Fruit fly (Drosophila melanogaster) whole organism, embryonic: ENCODE data around the gene CG4009.

Experiments
- Asciz ChIP-seq: fragments of 200-800 bp; sonication (Bioruptor generic); optimal IDR thresholded peaks from 2 replicates; lab custom pipeline; 2017; ENCODE audit warnings: missing biosample characterization, mild to moderate bottlenecking, missing genetic modification characterization, missing genetic modification reagents
- B-H1 ChIP-seq: fragments of 200-800 bp; sonication (Bioruptor generic); IDR thresholded peaks from 3 replicates; pipeline ENCODE4 v1.3.6; 2022; ENCODE audit warnings: missing biosample characterization, missing genetic modification characterization
- CG10543 ChIP-seq: fragments of 200-800 bp; sonication (Bioruptor generic); optimal IDR thresholded peaks from 3 replicates; lab custom pipeline; 2017; ENCODE audit warnings: missing biosample characterization, mild to moderate bottlenecking, missing genetic modification characterization, moderate library complexity
- CG1233 ChIP-seq: fragments of 200-800 bp; sonication (Bioruptor generic); optimal IDR thresholded peaks from 4 replicates; lab custom pipeline; 2018; ENCODE audit warnings: missing biosample characterization, mild to moderate bottlenecking, missing genetic modification characterization
- CG12659 ChIP-seq: fragments of 200-800 bp; sonication (Bioruptor generic); optimal IDR thresholded peaks from 3 replicates; lab custom pipeline; 2017; ENCODE audit warnings: mild to moderate bottlenecking, missing biosample characterization, missing genetic modification reagents, missing genetic modification characterization
- CG13123 ChIP-seq: fragments of 200-800 bp; sonication (Bioruptor generic); optimal IDR thresholded peaks from 2 replicates; lab custom pipeline; 2016; ENCODE audit warnings: missing biosample characterization, missing genetic modification characterization
- CG15073 ChIP-seq: fragments of 200-800 bp; sonication (Bioruptor generic); optimal IDR thresholded peaks from 2 replicates; lab custom pipeline; 2016; ENCODE audit warnings: missing biosample characterization, missing genetic modification characterization
- CG17612 ChIP-seq: fragments of 200-800 bp; sonication (Bioruptor generic); IDR thresholded peaks from 2 replicates; pipeline ENCODE4 v1.3.6; 2022; ENCODE audit warnings: missing biosample characterization, missing genetic modification characterization
- CG1792 ChIP-seq: fragments of 200-800 bp; sonication (Bioruptor generic); optimal IDR thresholded peaks from 2 replicates; lab custom pipeline; 2016; ENCODE audit warnings: missing biosample characterization, missing genetic modification characterization
- CG18619 ChIP-seq: fragments of 200-800 bp; sonication (Bioruptor generic); optimal IDR thresholded peaks from 3 replicates; lab custom pipeline; 2017; ENCODE audit warnings: missing biosample characterization, mild to moderate bottlenecking, missing genetic modification characterization
- CG3065 ChIP-seq: fragments of 200-800 bp; sonication (Bioruptor generic); optimal IDR thresholded peaks from 2 replicates; lab custom pipeline; 2016; ENCODE audit warnings: missing biosample characterization, missing genetic modification characterization
- CG4360 ChIP-seq: fragments of 200-800 bp; sonication (Bioruptor generic); IDR thresholded peaks from 2 replicates; pipeline ENCODE4 v1.3.6; 2022; ENCODE audit warnings: missing biosample characterization, missing genetic modification characterization
- CG4854 ChIP-seq: fragments of 200-800 bp; sonication (Bioruptor generic); optimal IDR thresholded peaks from 2 replicates; lab custom pipeline; 2016; ENCODE audit warnings: missing biosample characterization, missing genetic modification characterization, inconsistent platforms
- CG5180 ChIP-seq: fragments of 200-800 bp; sonication (Bioruptor generic); optimal IDR thresholded peaks from 3 replicates; lab custom pipeline; 2017; ENCODE audit warnings: missing biosample characterization, missing genetic modification characterization, mild to moderate bottlenecking, moderate library complexity, missing genetic modification reagents
- CG7556 ChIP-seq: fragments of 200-800 bp; sonication (Bioruptor generic); optimal IDR thresholded peaks from 2 replicates; lab custom pipeline; 2017; ENCODE audit warnings: missing biosample characterization, mild to moderate bottlenecking, missing genetic modification characterization
- D ChIP-seq, 2 experiments: fragments of 200-800 bp in 1 of 2; fragments of >200 bp in 1 of 2; sonication (Bioruptor generic) in 1 of 2; optimal IDR thresholded peaks; 2 replicates in 1 of 2; 3 replicates in 1 of 2; lab custom pipeline; 2017; ENCODE audit warnings: mild to moderate bottlenecking in 1 of 2, missing biosample characterization in 1 of 2, missing genetic modification characterization in 1 of 2, missing genetic modification reagents in 1 of 2
- Eip74EF ChIP-seq, 2 experiments: fragments of 200-800 bp in 1 of 2; fragments of >200 bp in 1 of 2; sonication (Bioruptor generic) in 1 of 2; optimal IDR thresholded peaks; 2 replicates each; lab custom pipeline; 2017 to 2019; ENCODE audit warnings: missing biosample characterization in 2 of 2, missing genetic modification characterization in 2 of 2, mild to moderate bottlenecking in 1 of 2, moderate library complexity in 1 of 2
- Elba2 ChIP-seq: fragments of 200-800 bp; sonication (Bioruptor generic); optimal IDR thresholded peaks from 3 replicates; lab custom pipeline; 2016; ENCODE audit warnings: missing biosample characterization, missing genetic modification characterization
- Fer1 ChIP-seq: fragments of 200-800 bp; sonication (Bioruptor generic); optimal IDR thresholded peaks from 2 replicates; lab custom pipeline; 2017; ENCODE audit warnings: missing biosample characterization, mild to moderate bottlenecking, missing genetic modification characterization
- H2.0 ChIP-seq: fragments of 200-800 bp; sonication (Bioruptor generic); IDR thresholded peaks from 2 replicates; pipeline ENCODE4 v1.3.6; 2022; ENCODE audit warnings: missing biosample characterization, missing genetic modification characterization
- HmgD ChIP-seq: fragments of 200-800 bp; sonication (Bioruptor generic); optimal IDR thresholded peaks from 3 replicates; lab custom pipeline; 2016; ENCODE audit warnings: missing biosample characterization, missing genetic modification characterization
- Hr3 ChIP-seq: fragments of 200-800 bp; sonication (Bioruptor generic); optimal IDR thresholded peaks from 3 replicates; lab custom pipeline; 2016; ENCODE audit warnings: missing biosample characterization, missing genetic modification characterization
- Hr39 ChIP-seq: fragments of >200 bp; optimal IDR thresholded peaks from 2 replicates; lab custom pipeline; 2017
- Lpt ChIP-seq: fragments of >200 bp; optimal IDR thresholded peaks from 2 replicates; lab custom pipeline; 2018; ENCODE audit warnings: missing biosample characterization, missing genetic modification characterization
- Optix ChIP-seq: fragments of 200-800 bp; sonication (Bioruptor generic); IDR thresholded peaks from 3 replicates; pipeline ENCODE4 v1.3.6; 2022; ENCODE audit warnings: missing biosample characterization, missing genetic modification characterization
- Ptx1 ChIP-seq: fragments of 200-800 bp; sonication (Bioruptor generic); IDR thresholded peaks from 2 replicates; pipeline ENCODE4 v1.3.6; 2022; ENCODE audit warnings: missing biosample characterization, missing genetic modification characterization
- TFAM ChIP-seq: fragments of 200-800 bp; sonication (Bioruptor generic); optimal IDR thresholded peaks from 2 replicates; lab custom pipeline; 2017; ENCODE audit warnings: missing biosample characterization, missing genetic modification characterization, inconsistent platforms
- bcd ChIP-seq: fragments of 200-800 bp; sonication (Bioruptor generic); optimal IDR thresholded peaks from 2 replicates; lab custom pipeline; 2017; ENCODE audit warnings: missing biosample characterization, mild to moderate bottlenecking, missing genetic modification characterization
- caup ChIP-seq: fragments of 200-800 bp; sonication (Bioruptor generic); optimal IDR thresholded peaks from 3 replicates; lab custom pipeline; 2017; ENCODE audit warnings: missing biosample characterization, mild to moderate bottlenecking, missing genetic modification characterization, moderate library complexity; ENCODE audit not compliant: severe bottlenecking
- crc ChIP-seq: fragments of 200-800 bp; sonication (Bioruptor generic); optimal IDR thresholded peaks from 2 replicates; lab custom pipeline; 2016; ENCODE audit warnings: missing biosample characterization, missing genetic modification characterization
- dpn ChIP-seq, 2 experiments: fragments of 200-800 bp; sonication (Bioruptor generic); optimal IDR thresholded peaks; 3 replicates each; lab custom pipeline; 2016; ENCODE audit warnings: missing biosample characterization in 2 of 2, missing genetic modification characterization in 2 of 2
- ewg ChIP-seq: fragments of 200-800 bp; sonication (Bioruptor generic); optimal IDR thresholded peaks from 3 replicates; lab custom pipeline; 2017; ENCODE audit warnings: mild to moderate bottlenecking, missing biosample characterization, missing genetic modification reagents, missing genetic modification characterization
- gfzf ChIP-seq: fragments of 200-800 bp; sonication (Bioruptor generic); optimal IDR thresholded peaks from 2 replicates; lab custom pipeline; 2016; ENCODE audit warnings: missing biosample characterization, mild to moderate bottlenecking, missing genetic modification characterization, moderate library complexity
- grau ChIP-seq: fragments of 200-800 bp; optimal IDR thresholded peaks from 3 replicates; lab custom pipeline; 2019; ENCODE audit warnings: missing biosample characterization, mild to moderate bottlenecking, missing genetic modification characterization, moderate library complexity
- hbn ChIP-seq: fragments of 200-800 bp; sonication (Bioruptor generic); IDR thresholded peaks from 2 replicates; pipeline ENCODE4 v1.3.6; 2022; ENCODE audit warnings: missing biosample characterization, missing genetic modification characterization; ENCODE audit not compliant: partially characterized antibody
- jigr1 ChIP-seq: fragments of 200-800 bp; sonication (Bioruptor generic); IDR thresholded peaks from 3 replicates; pipeline ENCODE4 v1.3.6; 2022; ENCODE audit warnings: missing biosample characterization, missing genetic modification characterization
- kah ChIP-seq: fragments of 200-800 bp; sonication (Bioruptor generic); optimal IDR thresholded peaks from 2 replicates; lab custom pipeline; 2018; ENCODE audit warnings: missing biosample characterization, mild to moderate bottlenecking, missing genetic modification characterization
- ken ChIP-seq: fragments of 200-800 bp; sonication (Bioruptor generic); IDR thresholded peaks from 3 replicates; pipeline ENCODE4 v1.3.6; 2022; ENCODE audit warnings: missing biosample characterization, missing genetic modification characterization
- maf-S ChIP-seq: fragments of 200-800 bp; sonication (Bioruptor generic); optimal IDR thresholded peaks from 2 replicates; lab custom pipeline; 2016; ENCODE audit warnings: missing biosample characterization, missing genetic modification characterization
- nom ChIP-seq: fragments of 200-800 bp; sonication (Bioruptor generic); optimal IDR thresholded peaks from 2 replicates; lab custom pipeline; 2017; ENCODE audit warnings: missing biosample characterization, missing genetic modification characterization, mild to moderate bottlenecking, moderate library complexity, missing genetic modification reagents
- pho ChIP-seq: fragments of 200-800 bp; sonication (Bioruptor generic); optimal IDR thresholded peaks from 2 replicates; lab custom pipeline; 2016; ENCODE audit warnings: missing biosample characterization, missing genetic modification characterization
- pum ChIP-seq: fragments of 200-800 bp; sonication (Bioruptor generic); optimal IDR thresholded peaks from 2 replicates; lab custom pipeline; 2016; ENCODE audit warnings: missing biosample characterization, missing genetic modification characterization
- sens ChIP-seq: fragments of 200-800 bp; sonication (Bioruptor generic); peaks from one replicate; lab custom pipeline; 2016; ENCODE audit warnings: missing biosample characterization, missing genetic modification characterization
- sna ChIP-seq: fragments of 200-800 bp; sonication (Bioruptor generic); IDR thresholded peaks from 2 replicates; pipeline ENCODE4 v1.3.6; 2022; ENCODE audit warnings: missing biosample characterization, missing genetic modification characterization; ENCODE audit not compliant: partially characterized antibody
- so ChIP-seq: fragments of 200-800 bp; sonication (Bioruptor generic); IDR thresholded peaks from 3 replicates; pipeline ENCODE4 v1.3.6; 2022; ENCODE audit warnings: missing biosample characterization, missing genetic modification characterization
- sob ChIP-seq: fragments of 200-800 bp; sonication (Bioruptor generic); IDR thresholded peaks from 2 replicates; pipeline ENCODE4 v1.3.6; 2022; ENCODE audit warnings: missing biosample characterization, missing genetic modification characterization
- sqz ChIP-seq: fragments of 200-800 bp; sonication (Bioruptor generic); optimal IDR thresholded peaks from 3 replicates; lab custom pipeline; 2018; ENCODE audit warnings: missing biosample characterization, mild to moderate bottlenecking, missing genetic modification characterization
- vvl ChIP-seq: fragments of 200-800 bp; sonication (Bioruptor generic); IDR thresholded peaks from 2 replicates; pipeline ENCODE4 v1.3.6; 2022; ENCODE audit warnings: missing biosample characterization, missing genetic modification characterization
- wor ChIP-seq: fragments of 200-800 bp; sonication (Bioruptor generic); IDR thresholded peaks from 2 replicates; pipeline ENCODE4 v1.3.6; 2022; ENCODE audit warnings: missing biosample characterization, missing genetic modification characterization

CG4009 gene

dm6 chr3R:17065018-17065784 lies 29.4 kb upstream of the CG4009 start (continued):
- peak; percentile 93 for TF ChIP-seq bcd (GFP tag; lab: Kevin White, UChicago)
- peak; percentile 99 for TF ChIP-seq sens (GFP tag; lab: Kevin White, UChicago)
- TF ChIP-seq Lpt (GFP tag; lab: Kevin White, UChicago), result no peak
- TF ChIP-seq Hr39 (lab: Kevin White, UChicago), result no peak
- TF ChIP-seq CG13123 (GFP tag; lab: Kevin White, UChicago), result peak; percentile 80
- peak in 1 of 2 experiments; percentile 95 for TF ChIP-seq Eip74EF (GFP tag; optimal IDR thresholded peaks at IDR 0.05; lab: Kevin White, UChicago)
- TF ChIP-seq sna (GFP tag; lab: Robert Waterston, UW), result no peak
- TF ChIP-seq CG12659, result peak; percentile 95
- TF ChIP-seq ken (GFP tag; lab: Robert Waterston, UW), result peak; percentile 85
- peak; percentile 97 for TF ChIP-seq CG7556
- peak; percentile 93 for TF ChIP-seq nom (GFP tag; lab: Kevin White, UChicago)
- TF ChIP-seq hbn (GFP tag; lab: Robert Waterston, UW), result peak; percentile 26; the same call in 1 of the 2 replicates
- TF ChIP-seq grau, result peak; percentile 95
- TF ChIP-seq CG1233 (GFP tag; lab: Kevin White, UChicago), result peak; percentile 83
- TF ChIP-seq jigr1 (GFP tag; lab: Robert Waterston, UW), result 0 out of 3 replicates have a peak, but pooled peaks have one; percentile 47
- peak; percentile 85 for TF ChIP-seq ewg (GFP tag; lab: Kevin White, UChicago)
- peak; percentile 95 for TF ChIP-seq Hr3
- TF ChIP-seq so (GFP tag; lab: Robert Waterston, UW), result peak; percentile 90
- TF ChIP-seq Asciz (GFP tag; lab: Kevin White, UChicago), result peak; percentile 95
- TF ChIP-seq CG10543, result peak; percentile 97
- TF ChIP-seq crc, result peak; percentile 84
- peak; percentile 45 for TF ChIP-seq CG15073
- peak; percentile 95 for TF ChIP-seq Ptx1 (GFP tag; lab: Robert Waterston, UW)
- TF ChIP-seq Fer1 (GFP tag; lab: Kevin White, UChicago), result peak; percentile 93
- peak; percentile 87 for TF ChIP-seq CG4360 (GFP tag; lab: Robert Waterston, UW)
- no peak for TF ChIP-seq Optix
- TF ChIP-seq TFAM (GFP tag; lab: Kevin White, UChicago), result peak; percentile 52
- peak; percentile 85 for TF ChIP-seq B-H1
- TF ChIP-seq wor, result peak; percentile 88
- TF ChIP-seq HmgD, result peak; percentile 23
- peak; percentile 79 for TF ChIP-seq caup (GFP tag; lab: Kevin White, UChicago)
- TF ChIP-seq CG5180, result peak; percentile 83
- no peak for TF ChIP-seq gfzf
- TF ChIP-seq CG17612, result peak; percentile 59; the same call in 1 of the 2 replicates
- peak; percentile 92 for TF ChIP-seq CG18619 (GFP tag; lab: Kevin White, UChicago)
- peak; percentile 83 for TF ChIP-seq sob (GFP tag; lab: Robert Waterston, UW)
- no peak for TF ChIP-seq D (optimal IDR thresholded peaks at IDR 0.05; lab: Kevin White, UChicago)
- TF ChIP-seq D (GFP tag; optimal IDR thresholded peaks at IDR 0.05; lab: Kevin White, UChicago), result peak; percentile 92
- TF ChIP-seq sqz (GFP tag; lab: Kevin White, UChicago), result peak; percentile 93
- TF ChIP-seq CG1792 (GFP tag; lab: Kevin White, UChicago), result peak; percentile 84
- peak; percentile 89 for TF ChIP-seq maf-S (GFP tag; lab: Kevin White, UChicago)
- TF ChIP-seq vvl (GFP tag; lab: Robert Waterston, UW), result peak; percentile 95
- TF ChIP-seq pho (GFP tag; lab: Kevin White, UChicago), result peak; percentile 92
- peak; percentile 86 for TF ChIP-seq CG3065 (GFP tag; lab: Kevin White, UChicago)
- no peak for TF ChIP-seq Elba2 (GFP tag; lab: Kevin White, UChicago)
- TF ChIP-seq kah, result peak; percentile 82
- peak; percentile 91 to 94 for TF ChIP-seq dpn (GFP tag; optimal IDR thresholded peaks at IDR 0.05; lab: Kevin White, UChicago)
- TF ChIP-seq CG4854, result peak; percentile 89
- TF ChIP-seq pum, result peak; percentile 88
- peak; percentile 77 for TF ChIP-seq H2.0
